Fruit fly (Drosophila melanogaster) whole organism, embryonic: Measurements from ENCODE around the gene Rab39.

Experiments
- Asciz ChIP-seq: fragments of 200-800 bp; sonication (Bioruptor generic); optimal IDR thresholded peaks from 2 replicates; lab custom pipeline; 2017; ENCODE audit warnings: missing biosample characterization, mild to moderate bottlenecking, missing genetic modification characterization, missing genetic modification reagents
- BtbVII ChIP-seq: fragments of 200-800 bp; sonication (Bioruptor generic); optimal IDR thresholded peaks from 3 replicates; lab custom pipeline; 2017; ENCODE audit warnings: missing biosample characterization, mild to moderate bottlenecking, missing genetic modification characterization
- CG10267 ChIP-seq: fragments of 200-800 bp; sonication (Bioruptor generic); optimal IDR thresholded peaks from 2 replicates; lab custom pipeline; 2018; ENCODE audit warnings: missing biosample characterization, mild to moderate bottlenecking, missing genetic modification characterization, moderate library complexity
- CG10274 ChIP-seq: fragments of 200-800 bp; sonication (Bioruptor generic); optimal IDR thresholded peaks from 3 replicates; lab custom pipeline; 2017; ENCODE audit warnings: missing biosample characterization, mild to moderate bottlenecking, missing genetic modification characterization
- CG10565 ChIP-seq: fragments of 200-800 bp; sonication (Bioruptor generic); optimal IDR thresholded peaks from 3 replicates; lab custom pipeline; 2016; ENCODE audit warnings: missing biosample characterization, mild to moderate bottlenecking, missing genetic modification characterization
- CG10959 ChIP-seq: fragments of 200-800 bp; sonication (Bioruptor generic); IDR thresholded peaks from 2 replicates; pipeline ENCODE4 v1.3.6; 2022; ENCODE audit warnings: missing biosample characterization, missing genetic modification characterization
- CG11456 ChIP-seq: fragments of 200-800 bp; sonication (Bioruptor generic); IDR thresholded peaks from 3 replicates; pipeline ENCODE4 v1.3.6; 2022; ENCODE audit warnings: missing biosample characterization, missing genetic modification characterization
- CG12744 ChIP-seq: fragments of 200-800 bp; sonication (Bioruptor generic); optimal IDR thresholded peaks from 2 replicates; lab custom pipeline; 2016; ENCODE audit warnings: missing biosample characterization, missing genetic modification characterization
- CG1602 ChIP-seq: fragments of 200-800 bp; sonication (Bioruptor generic); optimal IDR thresholded peaks from 3 replicates; lab custom pipeline; 2016; ENCODE audit warnings: missing biosample characterization, missing genetic modification characterization
- CG1647 ChIP-seq: fragments of 200-800 bp; sonication (Bioruptor generic); optimal IDR thresholded peaks from 3 replicates; lab custom pipeline; 2016; ENCODE audit warnings: missing biosample characterization, missing genetic modification characterization
- CG18011 ChIP-seq: fragments of 200-800 bp; sonication (Bioruptor generic); optimal IDR thresholded peaks from 2 replicates; lab custom pipeline; 2017; ENCODE audit warnings: missing biosample characterization, missing genetic modification characterization, mild to moderate bottlenecking, moderate library complexity, missing genotype
- CG2199 ChIP-seq: fragments of 200-800 bp; sonication (Bioruptor generic); IDR thresholded peaks from 3 replicates; pipeline ENCODE4 v1.3.6; 2022; ENCODE audit warnings: missing biosample characterization, missing genetic modification characterization
- CG32767 ChIP-seq: fragments of 200-800 bp; sonication (Bioruptor generic); IDR thresholded peaks from 2 replicates; pipeline ENCODE4 v1.3.6; 2022; ENCODE audit warnings: missing biosample characterization, missing genetic modification characterization
- CG3407 ChIP-seq: fragments of 200-800 bp; sonication (Bioruptor generic); optimal IDR thresholded peaks from 2 replicates; lab custom pipeline; 2018; ENCODE audit warnings: missing biosample characterization, mild to moderate bottlenecking, missing genetic modification characterization
- CG3847 ChIP-seq: fragments of 200-800 bp; sonication (Bioruptor generic); IDR thresholded peaks from 2 replicates; pipeline ENCODE4 v1.3.6; 2022; ENCODE audit warnings: missing biosample characterization, missing genetic modification characterization
- CG3995 ChIP-seq: fragments of 200-800 bp; sonication (Bioruptor generic); optimal IDR thresholded peaks from 3 replicates; lab custom pipeline; 2016; ENCODE audit warnings: missing biosample characterization, missing genetic modification characterization
- CG6272 ChIP-seq: fragments of 200-800 bp; sonication (Bioruptor generic); IDR thresholded peaks from 2 replicates; pipeline ENCODE4 v1.3.6; 2022; ENCODE audit warnings: missing biosample characterization, missing genetic modification characterization
- CG6854 ChIP-seq: fragments of 200-800 bp; sonication (Bioruptor generic); optimal IDR thresholded peaks from 3 replicates; lab custom pipeline; 2017; ENCODE audit warnings: missing biosample characterization, mild to moderate bottlenecking, missing genetic modification characterization
- CG7839 ChIP-seq: fragments of 200-800 bp; sonication (Bioruptor generic); optimal IDR thresholded peaks from 3 replicates; lab custom pipeline; 2018; ENCODE audit warnings: missing biosample characterization, mild to moderate bottlenecking, missing genetic modification characterization, moderate library complexity
- CG7963 ChIP-seq: fragments of 200-800 bp; sonication (Bioruptor generic); IDR thresholded peaks from 3 replicates; pipeline ENCODE4 v1.3.6; 2022; ENCODE audit warnings: missing biosample characterization, missing genetic modification characterization; ENCODE audit not compliant: partially characterized antibody
- CG9876 ChIP-seq: fragments of 200-800 bp; sonication (Bioruptor generic); optimal IDR thresholded peaks from 2 replicates; lab custom pipeline; 2016; ENCODE audit warnings: missing biosample characterization, missing genetic modification characterization
- CkIIα-i1 ChIP-seq: fragments of 200-800 bp; sonication (Bioruptor generic); IDR thresholded peaks from 2 replicates; pipeline ENCODE4 v1.3.6; 2022; ENCODE audit warnings: missing biosample characterization, missing genetic modification characterization
- Dp ChIP-seq: fragments of 200-800 bp; sonication (Bioruptor generic); optimal IDR thresholded peaks from 2 replicates; lab custom pipeline; 2018; ENCODE audit warnings: missing biosample characterization, mild to moderate bottlenecking, missing genetic modification characterization, moderate library complexity
- Dref ChIP-seq: fragments of 200-800 bp; sonication (Bioruptor generic); IDR thresholded peaks from 2 replicates; pipeline ENCODE4 v1.3.6; 2022; ENCODE audit warnings: missing biosample characterization, missing genetic modification characterization
- Hmr ChIP-seq: fragments of 200-800 bp; sonication (Bioruptor generic); optimal IDR thresholded peaks from 3 replicates; lab custom pipeline; 2017; ENCODE audit warnings: mild to moderate bottlenecking, missing biosample characterization, missing genetic modification reagents, missing genetic modification characterization
- Myb ChIP-seq: fragments of 200-800 bp; sonication (Bioruptor generic); optimal IDR thresholded peaks from 2 replicates; lab custom pipeline; 2016; ENCODE audit warnings: missing biosample characterization, missing genetic modification characterization
- Oli ChIP-seq: fragments of 200-800 bp; sonication (Bioruptor generic); optimal IDR thresholded peaks from 2 replicates; lab custom pipeline; 2018; ENCODE audit warnings: missing biosample characterization, mild to moderate bottlenecking, missing genetic modification characterization, moderate library complexity
- PHDP ChIP-seq: fragments of 200-800 bp; sonication (Bioruptor generic); optimal IDR thresholded peaks from 3 replicates; lab custom pipeline; 2018; ENCODE audit warnings: missing biosample characterization, mild to moderate bottlenecking, missing genetic modification characterization, moderate library complexity
- Scr ChIP-seq: fragments of 200-800 bp; sonication (Bioruptor generic); IDR thresholded peaks from 2 replicates; pipeline ENCODE4 v1.3.6; 2022; ENCODE audit warnings: missing biosample characterization, missing genetic modification characterization; ENCODE audit not compliant: partially characterized antibody
- Sry-β ChIP-seq: fragments of 200-800 bp; sonication (Bioruptor generic); optimal IDR thresholded peaks from 2 replicates; lab custom pipeline; 2018; ENCODE audit warnings: missing biosample characterization, mild to moderate bottlenecking, missing genetic modification characterization, moderate library complexity
- Usf ChIP-seq: fragments of 200-800 bp; sonication (Bioruptor generic); optimal IDR thresholded peaks from 2 replicates; lab custom pipeline; 2017; ENCODE audit warnings: missing genotype, missing biosample characterization, missing genetic modification characterization
- amos ChIP-seq: fragments of 200-800 bp; sonication (Bioruptor generic); IDR thresholded peaks from 2 replicates; pipeline ENCODE4 v1.3.6; 2022; ENCODE audit warnings: missing biosample characterization, missing genetic modification characterization; ENCODE audit not compliant: partially characterized antibody
- ase ChIP-seq: fragments of 200-800 bp; sonication (Bioruptor generic); IDR thresholded peaks from 3 replicates; pipeline ENCODE4 v1.3.6; 2022; ENCODE audit warnings: missing biosample characterization, missing genetic modification characterization
- cas ChIP-seq: fragments of 200-800 bp; sonication (Bioruptor generic); IDR thresholded peaks from 2 replicates; pipeline ENCODE4 v1.3.6; 2022; ENCODE audit warnings: missing biosample characterization, missing genetic modification characterization
- ci ChIP-seq: fragments of 200-800 bp; sonication (Bioruptor generic); IDR thresholded peaks from 3 replicates; pipeline ENCODE4 v1.3.6; 2022; ENCODE audit warnings: missing biosample characterization, missing genetic modification characterization
- crp ChIP-seq, 2 experiments: fragments of 200-800 bp; sonication (Bioruptor generic); optimal IDR thresholded peaks; 2 replicates in 1 of 2; 3 replicates in 1 of 2; lab custom pipeline; 2017; ENCODE audit warnings: missing biosample characterization in 2 of 2, missing genetic modification characterization in 2 of 2, mild to moderate bottlenecking in 1 of 2, moderate library complexity in 1 of 2
- disco-r ChIP-seq: fragments of 200-800 bp; sonication (Bioruptor generic); optimal IDR thresholded peaks from 2 replicates; lab custom pipeline; 2016; ENCODE audit warnings: missing biosample characterization, missing genetic modification characterization
- exex ChIP-seq: fragments of 200-800 bp; sonication (Bioruptor generic); optimal IDR thresholded peaks from 4 replicates; lab custom pipeline; 2018; ENCODE audit warnings: missing biosample characterization, mild to moderate bottlenecking, missing genetic modification characterization, moderate library complexity
- gce ChIP-seq: fragments of 200-800 bp; sonication (Bioruptor generic); IDR thresholded peaks from 3 replicates; pipeline ENCODE4 v1.3.6; 2022; ENCODE audit warnings: missing biosample characterization, missing genetic modification characterization
- grau ChIP-seq: fragments of 200-800 bp; optimal IDR thresholded peaks from 3 replicates; lab custom pipeline; 2019; ENCODE audit warnings: missing biosample characterization, mild to moderate bottlenecking, missing genetic modification characterization, moderate library complexity
- hbn ChIP-seq: fragments of 200-800 bp; sonication (Bioruptor generic); IDR thresholded peaks from 2 replicates; pipeline ENCODE4 v1.3.6; 2022; ENCODE audit warnings: missing biosample characterization, missing genetic modification characterization; ENCODE audit not compliant: partially characterized antibody
- insv ChIP-seq, 2 experiments: fragments of 200-800 bp; sonication (Bioruptor generic); optimal IDR thresholded peaks; 3 replicates each; lab custom pipeline; 2016 to 2018; ENCODE audit warnings: missing biosample characterization in 2 of 2, missing genetic modification characterization in 2 of 2
- kah ChIP-seq: fragments of 200-800 bp; sonication (Bioruptor generic); optimal IDR thresholded peaks from 2 replicates; lab custom pipeline; 2018; ENCODE audit warnings: missing biosample characterization, mild to moderate bottlenecking, missing genetic modification characterization
- mirr ChIP-seq: fragments of 200-800 bp; sonication (Bioruptor generic); optimal IDR thresholded peaks from 3 replicates; lab custom pipeline; 2018; ENCODE audit warnings: missing biosample characterization, mild to moderate bottlenecking, missing genetic modification characterization
- peb ChIP-seq: fragments of 200-800 bp; sonication (Bioruptor generic); IDR thresholded peaks from 2 replicates; pipeline ENCODE4 v1.3.6; 2022; ENCODE audit warnings: missing biosample characterization, missing genetic modification characterization
- sd ChIP-seq: fragments of 200-800 bp; sonication (Bioruptor generic); optimal IDR thresholded peaks from 3 replicates; lab custom pipeline; 2018; ENCODE audit warnings: missing biosample characterization, mild to moderate bottlenecking, missing genetic modification characterization, moderate library complexity
- tx ChIP-seq: fragments of 200-800 bp; sonication (Bioruptor generic); optimal IDR thresholded peaks from 2 replicates; lab custom pipeline; 2016; ENCODE audit warnings: missing biosample characterization, missing genetic modification characterization
- unpg ChIP-seq: fragments of 200-800 bp; sonication (Bioruptor generic); optimal IDR thresholded peaks from 3 replicates; lab custom pipeline; 2018; ENCODE audit warnings: missing biosample characterization, mild to moderate bottlenecking, missing genetic modification characterization, moderate library complexity
- vfl ChIP-seq: fragments of 200-800 bp; sonication (Bioruptor generic); optimal IDR thresholded peaks from 2 replicates; lab custom pipeline; 2016; ENCODE audit warnings: missing biosample characterization, missing genetic modification characterization
- yki ChIP-seq: fragments of >200 bp; optimal IDR thresholded peaks from 3 replicates; lab custom pipeline; 2018

Gene Rab39

dm6 chrX:7702160-7702907 is 32.4 kb upstream of the Rab39 start (continued):
- TF ChIP-seq CG7839 (tag; lab: Kevin White, UChicago) (no peak), amos (no peak), sd (peak; percentile 19), CG10267 (tag; lab: Kevin White, UChicago) (no peak), hbn (GFP tag; lab: Robert Waterston, UW) (no peak), Myb (GFP tag; lab: Kevin White, UChicago) (no peak), vfl (GFP tag; lab: Kevin White, UChicago) (no peak), Asciz (GFP tag; lab: Kevin White, UChicago) (no peak), insv (GFP tag; optimal IDR thresholded peaks at IDR 0.05; lab: Kevin White, UChicago) (no peak), peb (GFP tag; lab: Robert Waterston, UW) (no peak), CG3995 (GFP tag; lab: Kevin White, UChicago) (no peak), ci (GFP tag; lab: Robert Waterston, UW) (peak; percentile 32; the same call in 1 of the 3 replicates), disco-r (GFP tag; lab: Kevin White, UChicago) (no peak), CG18011 (GFP tag; lab: Kevin White, UChicago) (no peak), tx (GFP tag; lab: Kevin White, UChicago) (no peak), Hmr (GFP tag; lab: Kevin White, UChicago) (no peak), CG3407 (GFP tag; lab: Kevin White, UChicago) (no peak), cas (GFP tag; lab: Robert Waterston, UW) (no peak), gce (GFP tag; lab: Robert Waterston, UW) (no peak), CkIIα-i1 (GFP tag; lab: Robert Waterston, UW) (no peak), Usf (no peak), Dref (GFP tag; lab: Robert Waterston, UW) (no peak), CG3847 (no peak), CG6272 (GFP tag; lab: Robert Waterston, UW) (no peak), ase (GFP tag; lab: Robert Waterston, UW) (no peak), CG7963 (GFP tag; lab: Robert Waterston, UW) (no peak), mirr (GFP tag; lab: Kevin White, UChicago) (peak; percentile 38), CG6854 (GFP tag; lab: Kevin White, UChicago) (no peak), CG10959 (GFP tag; lab: Robert Waterston, UW) (no peak), crp (GFP tag; optimal IDR thresholded peaks at IDR 0.05; lab: Kevin White, UChicago) (no peak), Oli (no peak), PHDP (tag; lab: Kevin White, UChicago) (no peak), Scr (GFP tag; lab: Robert Waterston, UW) (no peak), kah (GFP tag; lab: Kevin White, UChicago) (no peak), CG9876 (no peak), CG10274 (GFP tag; lab: Kevin White, UChicago) (no peak), CG11456 (GFP tag; lab: Robert Waterston, UW) (0 out of 3 replicates have a peak, but pooled peaks have one; percentile 19), unpg (GFP tag; lab: Kevin White, UChicago) (no peak), CG1602 (GFP tag; lab: Kevin White, UChicago) (no peak), BtbVII (GFP tag; lab: Kevin White, UChicago) (no peak), grau (tag; lab: Kevin White, UChicago) (no peak), CG10565 (GFP tag; lab: Kevin White, UChicago) (no peak), yki (lab: Kevin White, UChicago) (peak; percentile 63), Sry-β (GFP tag; lab: Kevin White, UChicago) (no peak), CG2199 (GFP tag; lab: Robert Waterston, UW) (peak; percentile 69; the same call in 1 of the 3 replicates), Dp (GFP tag; lab: Kevin White, UChicago) (no peak), CG12744 (no peak), CG1647 (GFP tag; lab: Kevin White, UChicago) (no peak), CG32767 (GFP tag; lab: Robert Waterston, UW) (no peak), exex (tag; lab: Kevin White, UChicago) (peak; percentile 8)
